Fruit fly (Drosophila melanogaster): ENCODE data around the gene raskol.

raskol gene

DNA sequence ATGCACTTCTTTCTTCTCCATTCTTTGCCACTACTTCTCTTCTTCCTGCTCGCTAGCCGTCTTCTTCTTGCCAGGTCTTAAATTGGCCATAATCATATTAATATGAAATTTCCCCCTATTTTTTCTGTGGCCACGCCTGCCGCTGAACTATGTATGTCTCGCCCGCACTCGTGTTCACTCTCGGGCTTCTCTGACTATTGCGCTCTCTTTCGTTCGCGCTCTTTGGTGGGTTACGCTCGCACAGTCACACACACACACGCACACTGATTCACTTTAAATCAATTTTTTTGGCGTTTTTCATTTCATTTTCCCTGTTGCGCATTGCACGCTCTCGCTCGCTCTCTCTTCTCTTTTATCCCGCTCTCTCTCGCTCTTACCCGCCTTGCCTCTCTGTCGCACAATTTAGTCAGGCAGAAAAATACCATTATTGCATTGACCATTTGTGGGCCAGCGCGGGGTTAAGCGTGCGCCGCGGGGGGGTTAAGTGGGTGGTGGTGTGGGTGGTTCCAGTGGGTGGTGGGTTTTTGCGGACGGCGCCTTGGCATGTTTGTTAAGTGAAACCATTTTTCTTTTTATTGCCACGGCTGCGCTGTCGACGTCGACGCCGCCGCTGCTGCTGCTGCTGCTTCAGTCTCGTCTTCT lies 79.6 kb downstream of the raskol start (continued):
- TF ChIP-seq CG5245 (GFP tag; optimal IDR thresholded peaks at IDR 0.05) (no peak), CG6254 (GFP tag; optimal IDR thresholded peaks at IDR 0.05) (no peak), gsb-n (tag; optimal IDR thresholded peaks at IDR 0.05) (no peak), CG42726 (GFP tag; IDR thresholded peaks at IDR 0.05; ENCODE audit: partially characterized antibody) (no peak), CG11695 (GFP tag; IDR thresholded peaks at IDR 0.05) (no peak), sd (tag; optimal IDR thresholded peaks at IDR 0.05) (peak; percentile 23), Rx (GFP tag; IDR thresholded peaks at IDR 0.05) (no peak), CG17359 (tag; optimal IDR thresholded peaks at IDR 0.05) (no peak), zf30C (GFP tag; optimal IDR thresholded peaks at IDR 0.05) (no peak), gcm (GFP tag; optimal IDR thresholded peaks at IDR 0.05) (no peak), al (GFP tag; IDR thresholded peaks at IDR 0.05) (no peak), Vsx1 (GFP tag; optimal IDR thresholded peaks at IDR 0.05) (no peak), ttk (GFP tag; IDR thresholded peaks at IDR 0.05) (no peak), CG9932 (GFP tag; IDR thresholded peaks at IDR 0.05) (no peak), chm (GFP tag; IDR thresholded peaks at IDR 0.05) (no peak), eve (GFP tag; optimal IDR thresholded peaks at IDR 0.05) (no peak), croc (GFP tag; conservative IDR thresholded peaks at IDR 0.05) (no peak), yki (optimal IDR thresholded peaks at IDR 0.05) (peak; percentile 50), CG13424 (tag; optimal IDR thresholded peaks at IDR 0.05) (no peak), CG14050 (GFP tag; IDR thresholded peaks at IDR 0.05) (no peak), Ada2b (GFP tag; IDR thresholded peaks at IDR 0.05) (no peak), repo (GFP tag; optimal IDR thresholded peaks at IDR 0.05) (no peak), CG7839 (tag; optimal IDR thresholded peaks at IDR 0.05) (no peak), HLH3B (GFP tag; IDR thresholded peaks at IDR 0.05) (no peak), Abd-B (GFP tag; optimal IDR thresholded peaks at IDR 0.05) (peak; percentile 5), CG17829 (tag; optimal IDR thresholded peaks at IDR 0.05) (no peak), CG11456 (GFP tag; IDR thresholded peaks at IDR 0.05) (no peak), CG7271 (tag; optimal IDR thresholded peaks at IDR 0.05) (no peak), stwl (tag; optimal IDR thresholded peaks at IDR 0.05) (no peak), CG33557 (GFP tag; optimal IDR thresholded peaks at IDR 0.05) (no peak), en (GFP tag; optimal IDR thresholded peaks at IDR 0.05) (no peak), CG18619 (GFP tag; optimal IDR thresholded peaks at IDR 0.05) (no peak), tin (GFP tag; optimal IDR thresholded peaks at IDR 0.05) (no peak), zfh1 (GFP tag; IDR thresholded peaks at IDR 0.05) (no peak), CG3726 (GFP tag; IDR thresholded peaks at IDR 0.05) (no peak), CG12744 (GFP tag; optimal IDR thresholded peaks at IDR 0.05) (no peak), sr (GFP tag; IDR thresholded peaks at IDR 0.05) (no peak), MTF-1 (GFP tag; optimal IDR thresholded peaks at IDR 0.05; ENCODE audit: borderline replicate concordance) (no peak), B-H1 (GFP tag; IDR thresholded peaks at IDR 0.05) (no peak), CG7928 (GFP tag; optimal IDR thresholded peaks at IDR 0.05) (no peak), CG13296 (GFP tag; optimal IDR thresholded peaks at IDR 0.05) (no peak), CG11696 (GFP tag; IDR thresholded peaks at IDR 0.05) (no peak), CG17612 (GFP tag; IDR thresholded peaks at IDR 0.05) (no peak), Lhr (GFP tag; optimal IDR thresholded peaks at IDR 0.05) (no peak), CG31388 (GFP tag; optimal IDR thresholded peaks at IDR 0.05) (no peak), CG10267 (tag; optimal IDR thresholded peaks at IDR 0.05) (no peak), bigmax (GFP tag; optimal IDR thresholded peaks at IDR 0.05) (no peak), wek (GFP tag; optimal IDR thresholded peaks at IDR 0.05) (no peak), CG11247 (GFP tag; IDR thresholded peaks at IDR 0.05) (no peak), Oaz (GFP tag; IDR thresholded peaks at IDR 0.05) (no peak), CG8924 (tag; optimal IDR thresholded peaks at IDR 0.05) (no peak), tgo (GFP tag; IDR thresholded peaks at IDR 0.05) (no peak)
